Fruit fly (Drosophila melanogaster): Measurements from ENCODE around the gene Cpr64Ac.

The Cpr64Ac gene

dm6 chr3L:4262384-4262783, 49.7 kb upstream of the Cpr64Ac start, which contains the start of the genes CG11586 and VhaM9.7-a (continued):
- TF ChIP-seq CG30020 (tag; optimal IDR thresholded peaks at IDR 0.05) (peak; percentile 34), br (optimal IDR thresholded peaks at IDR 0.05) (no peak), cato (GFP tag; optimal IDR thresholded peaks at IDR 0.05; ENCODE audit: borderline replicate concordance) (no peak), gsb-n (tag; optimal IDR thresholded peaks at IDR 0.05) (peak; percentile 11), hkb (optimal IDR thresholded peaks at IDR 0.05) (no peak), hkb (GFP tag; IDR thresholded peaks at IDR 0.05) (no peak), Eip74EF (GFP tag; optimal IDR thresholded peaks at IDR 0.05) (peak in 1 of 2 experiments; percentile 8), CG3838 (GFP tag; optimal IDR thresholded peaks at IDR 0.05) (no peak), gcm2 (GFP tag; optimal IDR thresholded peaks at IDR 0.05) (no peak), CG3726 (GFP tag; IDR thresholded peaks at IDR 0.05) (no peak), Taf1 (GFP tag; IDR thresholded peaks at IDR 0.05) (no peak), Side (GFP tag; optimal IDR thresholded peaks at IDR 0.05) (no peak), CG13424 (tag; optimal IDR thresholded peaks at IDR 0.05) (no peak), CG11504 (tag; optimal IDR thresholded peaks at IDR 0.05) (no peak), Lpt (GFP tag; optimal IDR thresholded peaks at IDR 0.05) (no peak), toy (GFP tag; IDR thresholded peaks at IDR 0.05) (no peak), CoRest (tag; optimal IDR thresholded peaks at IDR 0.05) (peak; percentile 36), ind (GFP tag; optimal IDR thresholded peaks at IDR 0.05) (peak; percentile 25), Lhr (GFP tag; optimal IDR thresholded peaks at IDR 0.05) (peak; percentile 31), CG18764 (GFP tag; optimal IDR thresholded peaks at IDR 0.05) (peak; percentile 2), ftz-f1 (GFP tag; optimal IDR thresholded peaks at IDR 0.05) (no peak), CG4360 (GFP tag; IDR thresholded peaks at IDR 0.05) (no peak), hth (optimal IDR thresholded peaks at IDR 0.05) (no peak), dmrt99B (tag; optimal IDR thresholded peaks at IDR 0.05) (no peak), zfh1 (GFP tag; IDR thresholded peaks at IDR 0.05) (peak; percentile 20; the same call in 1 of the 3 replicates), CG1602 (GFP tag; optimal IDR thresholded peaks at IDR 0.05) (no peak), CrebB (tag; optimal IDR thresholded peaks at IDR 0.05) (no peak), CG10654 (GFP tag; optimal IDR thresholded peaks at IDR 0.05) (no peak), Stat92E (GFP tag; optimal IDR thresholded peaks at IDR 0.05) (no peak), pnt (GFP tag; optimal IDR thresholded peaks at IDR 0.05) (no peak), al (GFP tag; IDR thresholded peaks at IDR 0.05) (no peak), CG11723 (GFP tag; optimal IDR thresholded peaks at IDR 0.05) (no peak), dati (GFP tag; IDR thresholded peaks at IDR 0.05) (no peak), CG13287 (GFP tag; IDR thresholded peaks at IDR 0.05; ENCODE audit: partially characterized antibody) (peak; percentile 80), tll (GFP tag; optimal IDR thresholded peaks at IDR 0.05) (no peak), org-1 (GFP tag; optimal IDR thresholded peaks at IDR 0.05) (no peak), CG9817 (tag; optimal IDR thresholded peaks at IDR 0.05) (no peak), CG10366 (GFP tag; IDR thresholded peaks at IDR 0.05) (0 out of 2 replicates have a peak, but pooled peaks have one; percentile 8), Dll (GFP tag; IDR thresholded peaks at IDR 0.05; ENCODE audit: partially characterized antibody) (peak; percentile 78), ssp (GFP tag; IDR thresholded peaks at IDR 0.05) (no peak), CG15514 (GFP tag; optimal IDR thresholded peaks at IDR 0.05) (peak; percentile 92), Tbp (GFP tag; optimal IDR thresholded peaks at IDR 0.05) (no peak), pho (GFP tag; optimal IDR thresholded peaks at IDR 0.05) (no peak), CG30431 (GFP tag; optimal IDR thresholded peaks at IDR 0.05) (no peak), shn (GFP tag; optimal IDR thresholded peaks at IDR 0.05) (no peak), nerfin-1 (tag; optimal IDR thresholded peaks at IDR 0.05) (no peak), MBD-R2 (GFP tag; IDR thresholded peaks at IDR 0.05) (peak; percentile 80), otp (GFP tag; IDR thresholded peaks at IDR 0.05) (no peak), chif (GFP tag; optimal IDR thresholded peaks at IDR 0.05) (no peak), CG4282 (GFP tag; optimal IDR thresholded peaks at IDR 0.05) (no peak), CG3065 (GFP tag; optimal IDR thresholded peaks at IDR 0.05) (no peak), Fer3 (tag; optimal IDR thresholded peaks at IDR 0.05) (no peak), dysf (GFP tag; IDR thresholded peaks at IDR 0.05) (no peak)

All from whole organism, embryonic.